Worm (Caenorhabditis elegans) whole organism, early embryonic: ENCODE measurements around the gene Y119D3B.12.

ENCODE experiments used
- B0310.2 ChIP-seq: sonication (generic microtip); optimal IDR thresholded peaks from 2 replicates; lab custom pipeline; 2016; ENCODE audit warnings: mild to moderate bottlenecking, missing genetic modification characterization, missing compliant biosample characterization
- F13C5.2 ChIP-seq: sonication (generic microtip); optimal IDR thresholded peaks from 2 replicates; lab custom pipeline; 2017; ENCODE audit warnings: mild to moderate bottlenecking, missing genetic modification characterization, inconsistent platforms, missing compliant biosample characterization
- aly-1 ChIP-seq: sonication (generic microtip); optimal IDR thresholded peaks from 2 replicates; lab custom pipeline; 2016; ENCODE audit warnings: missing genetic modification characterization, missing compliant biosample characterization
- ama-1 ChIP-seq: fragments of 150-350 bp; optimal IDR thresholded peaks from 2 replicates; lab custom pipeline; 2014
- ceh-13 ChIP-seq: fragments of 200-800 bp; sonication (Bioruptor generic); optimal IDR thresholded peaks from 2 replicates; lab custom pipeline; 2018; ENCODE audit warnings: mild to moderate bottlenecking, missing genetic modification characterization, missing compliant biosample characterization
- ceh-36 ChIP-seq: sonication (generic microtip); optimal IDR thresholded peaks from 2 replicates; lab custom pipeline; 2016; ENCODE audit warnings: missing genetic modification characterization, inconsistent platforms, missing compliant biosample characterization
- ets-7 ChIP-seq: sonication (generic microtip); optimal IDR thresholded peaks from 2 replicates; lab custom pipeline; 2016; ENCODE audit warnings: missing genotype, missing genetic modification characterization, missing compliant biosample characterization
- flt-1 ChIP-seq: fragments of 200-800 bp; sonication (Bioruptor generic); IDR thresholded peaks from 2 replicates; pipeline ENCODE4 v1.3.6; 2022; ENCODE audit warnings: missing genetic modification characterization, missing compliant biosample characterization
- hmbx-1 ChIP-seq: sonication (generic microtip); optimal IDR thresholded peaks from 2 replicates; lab custom pipeline; 2016; ENCODE audit warnings: mild to moderate bottlenecking, missing genetic modification characterization, missing compliant biosample characterization
- hmg-4 ChIP-seq: fragments of 200-800 bp; sonication (Bioruptor generic); optimal IDR thresholded peaks from 2 replicates; lab custom pipeline; 2018; ENCODE audit warnings: mild to moderate bottlenecking, missing genetic modification characterization, missing compliant biosample characterization
- hnd-1 ChIP-seq: sonication (generic microtip); optimal IDR thresholded peaks from 2 replicates; lab custom pipeline; 2016; ENCODE audit warnings: missing genetic modification characterization, missing compliant biosample characterization
- pes-1 ChIP-seq: fragments of 200-800 bp; sonication (Bioruptor generic); IDR thresholded peaks from 2 replicates; pipeline ENCODE4 v1.3.6; 2022; ENCODE audit warnings: missing genetic modification reagents, missing genetic modification characterization, missing compliant biosample characterization
- scrt-1 ChIP-seq: fragments of 200-800 bp; sonication (Bioruptor generic); IDR thresholded peaks from 2 replicates; pipeline ENCODE4 v1.3.6; 2022; ENCODE audit warnings: missing genetic modification characterization, missing compliant biosample characterization
- sea-1 ChIP-seq: fragments of 200-800 bp; sonication (Bioruptor generic); conservative IDR thresholded peaks from 2 replicates; pipeline ENCODE4 v1.3.6; 2022; ENCODE audit warnings: missing genetic modification characterization, missing compliant biosample characterization
- tbx-11 ChIP-seq: fragments of 200-800 bp; sonication (Bioruptor generic); IDR thresholded peaks from 2 replicates; pipeline ENCODE4 v1.3.6; 2022; ENCODE audit warnings: missing genetic modification characterization, missing compliant biosample characterization
- tbx-37 ChIP-seq: fragments of 200-800 bp; sonication (Bioruptor generic); conservative IDR thresholded peaks from 2 replicates; pipeline ENCODE4 v1.3.6; 2022; ENCODE audit warnings: missing genetic modification reagents, missing genetic modification characterization, missing compliant biosample characterization
- tra-4 ChIP-seq: sonication (generic microtip); optimal IDR thresholded peaks from 2 replicates; lab custom pipeline; 2017; ENCODE audit warnings: missing genetic modification characterization, missing compliant biosample characterization

Gene Y119D3B.12

DNA sequence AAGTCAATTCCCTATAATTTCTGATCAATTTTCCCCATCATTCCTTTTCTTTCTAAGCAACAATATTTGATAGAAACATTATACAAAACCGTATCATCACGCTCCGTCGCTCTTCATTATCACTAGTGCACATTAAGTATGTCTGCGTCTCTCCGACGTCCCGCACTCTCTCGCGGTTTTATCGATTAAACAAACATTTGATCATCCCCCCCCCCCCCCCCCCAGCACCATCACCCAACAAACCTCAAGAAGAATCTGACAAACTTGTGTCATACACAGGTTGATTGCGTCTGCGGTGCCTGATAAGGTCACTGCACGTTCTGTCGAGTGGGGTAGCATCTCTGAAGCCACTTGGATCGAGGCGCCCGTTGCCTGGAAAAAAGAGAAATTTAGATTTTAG, 17.7 kb downstream of the Y119D3B.12 start:
- no peak for TF ChIP-seq pes-1 (GFP tag; lab: Robert Waterston, UW)
- TF ChIP-seq ceh-36, result no peak
- TF ChIP-seq hmbx-1 (tag; lab: Kevin White, UChicago), result no peak
- TF ChIP-seq flt-1 (GFP tag; lab: Robert Waterston, UW), result no peak
- TF ChIP-seq B0310.2 (tag; lab: Kevin White, UChicago), result no peak
- no peak for TF ChIP-seq hmg-4 (GFP tag; lab: Kevin White, UChicago)
- no peak for TF ChIP-seq ceh-13 (GFP tag; lab: Kevin White, UChicago)
- no peak for TF ChIP-seq F13C5.2 (tag; lab: Kevin White, UChicago)
- no peak for TF ChIP-seq scrt-1 (GFP tag; lab: Robert Waterston, UW)
- no peak for TF ChIP-seq sea-1 (GFP tag; lab: Robert Waterston, UW)
- TF ChIP-seq tra-4 (tag; lab: Kevin White, UChicago), result no peak
- no peak for TF ChIP-seq ets-7 (tag; lab: Kevin White, UChicago)
- no peak for TF ChIP-seq tbx-11 (GFP tag; lab: Robert Waterston, UW)
- TF ChIP-seq hnd-1 (tag; lab: Kevin White, UChicago), result no peak

DNA sequence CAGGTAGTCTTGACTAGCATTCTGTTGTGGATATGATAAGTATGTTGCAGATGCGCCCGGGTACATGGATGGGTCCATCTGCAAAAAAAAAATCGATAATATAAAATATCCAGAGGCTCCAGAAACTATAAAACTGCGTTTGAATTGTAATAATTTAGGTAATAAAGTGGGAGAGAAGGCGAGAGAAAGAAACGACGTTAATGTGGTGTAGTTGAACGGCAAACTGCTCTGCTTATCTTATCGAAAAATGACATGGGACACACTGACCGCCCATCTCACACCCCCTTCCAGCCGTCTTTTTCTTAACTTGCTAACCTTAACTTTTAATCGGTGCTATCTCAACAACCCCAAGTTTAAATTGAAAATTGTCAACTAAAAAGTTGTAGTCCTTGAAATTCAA, 19.6 kb downstream of the Y119D3B.12 start:
- TF ChIP-seq scrt-1 (GFP tag; lab: Robert Waterston, UW), result no peak
- no peak for TF ChIP-seq ceh-13 (GFP tag; lab: Kevin White, UChicago)
- TF ChIP-seq B0310.2 (tag; lab: Kevin White, UChicago), result no peak
- TF ChIP-seq ceh-36, result no peak
- TF ChIP-seq tbx-11 (GFP tag; lab: Robert Waterston, UW), result no peak
- TF ChIP-seq tbx-37 (GFP tag; lab: Robert Waterston, UW), result no peak
- no peak for TF ChIP-seq F13C5.2 (tag; lab: Kevin White, UChicago)
- no peak for TF ChIP-seq hnd-1 (tag; lab: Kevin White, UChicago)
- TF ChIP-seq hmg-4 (GFP tag; lab: Kevin White, UChicago), result no peak
- TF ChIP-seq sea-1 (GFP tag; lab: Robert Waterston, UW), result no peak
- no peak for TF ChIP-seq hmbx-1 (tag; lab: Kevin White, UChicago)
- TF ChIP-seq pes-1 (GFP tag; lab: Robert Waterston, UW), result no peak
- no peak for TF ChIP-seq tra-4 (tag; lab: Kevin White, UChicago)
- no peak for TF ChIP-seq flt-1 (GFP tag; lab: Robert Waterston, UW)
- TF ChIP-seq aly-1 (tag; lab: Kevin White, UChicago), result no peak

DNA sequence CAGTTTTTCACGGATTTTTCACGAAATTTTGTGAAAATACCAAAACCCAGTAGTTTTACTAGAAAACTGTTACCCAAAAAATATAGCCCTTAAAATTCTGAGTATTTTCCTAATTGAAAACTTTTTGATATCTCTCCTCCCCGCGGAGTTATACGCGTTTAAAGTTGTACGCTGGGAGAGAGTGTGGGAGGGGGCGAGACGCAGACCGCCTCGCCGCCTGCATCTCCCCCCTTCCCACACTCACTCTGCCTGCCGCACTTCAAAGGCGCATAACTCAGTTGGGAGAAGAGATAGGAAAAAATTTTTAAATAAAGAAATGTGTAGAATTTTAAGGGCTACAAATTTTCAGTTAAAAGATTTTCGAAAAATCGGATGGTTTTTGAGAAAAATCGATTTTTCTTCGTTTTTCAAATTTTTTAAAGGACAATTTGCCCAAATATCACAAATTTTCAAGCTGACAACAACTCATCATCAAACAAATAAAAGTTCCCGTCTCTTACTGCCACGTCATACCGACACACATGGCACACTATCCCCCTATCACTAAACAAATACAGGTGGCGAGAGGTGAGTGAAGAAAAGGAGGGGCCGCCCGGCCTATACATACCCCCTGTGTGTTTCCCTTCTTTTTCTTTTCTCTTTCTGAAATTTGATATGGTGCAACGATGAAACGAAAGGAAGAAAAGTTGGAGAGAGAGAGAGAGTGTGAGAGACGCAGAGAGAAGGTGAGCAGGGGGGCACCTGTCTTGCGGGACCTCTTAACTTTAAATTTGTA, 21.2 kb downstream of the Y119D3B.12 start:
- no peak for TF ChIP-seq hmbx-1 (tag; lab: Kevin White, UChicago)
- no peak for TF ChIP-seq sea-1 (GFP tag; lab: Robert Waterston, UW)
- TF ChIP-seq hnd-1 (tag; lab: Kevin White, UChicago), result no peak
- TF ChIP-seq flt-1 (GFP tag; lab: Robert Waterston, UW), result no peak
- no peak for TF ChIP-seq ceh-36
- TF ChIP-seq tra-4 (tag; lab: Kevin White, UChicago), result no peak
- TF ChIP-seq F13C5.2 (tag; lab: Kevin White, UChicago), result no peak
- TF ChIP-seq pes-1 (GFP tag; lab: Robert Waterston, UW), result no peak
- no peak for TF ChIP-seq scrt-1 (GFP tag; lab: Robert Waterston, UW)
- TF ChIP-seq ama-1 (lab: Kevin White, UChicago), result no peak
- no peak for TF ChIP-seq B0310.2 (tag; lab: Kevin White, UChicago)
- TF ChIP-seq ets-7 (tag; lab: Kevin White, UChicago), result no peak
- TF ChIP-seq hmg-4 (GFP tag; lab: Kevin White, UChicago), result no peak
- TF ChIP-seq aly-1 (tag; lab: Kevin White, UChicago), result no peak
- TF ChIP-seq ceh-13 (GFP tag; lab: Kevin White, UChicago), result no peak
- no peak for TF ChIP-seq tbx-11 (GFP tag; lab: Robert Waterston, UW)
- no peak for TF ChIP-seq tbx-37 (GFP tag; lab: Robert Waterston, UW)

DNA sequence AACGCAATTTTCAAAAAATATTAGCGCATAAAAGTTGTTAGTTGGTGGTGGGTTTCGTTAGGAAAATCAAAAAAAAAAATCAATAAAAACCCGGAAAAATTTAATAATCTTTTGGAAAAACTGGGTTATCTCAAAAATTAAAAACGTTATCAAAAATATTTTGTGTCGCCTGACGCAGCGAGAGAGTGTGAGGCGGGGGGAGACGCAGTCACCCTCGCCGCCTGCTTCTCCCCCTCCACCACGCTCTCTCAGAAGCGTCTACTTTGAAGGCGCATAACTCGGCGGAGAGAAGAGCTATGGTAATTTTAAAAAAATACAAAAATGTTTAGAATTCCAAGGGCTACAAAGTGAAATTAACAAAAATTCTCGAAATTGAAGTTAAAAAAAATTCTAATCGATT, 22.8 kb downstream of the Y119D3B.12 start:
- no peak for TF ChIP-seq sea-1 (GFP tag; lab: Robert Waterston, UW)

DNA sequence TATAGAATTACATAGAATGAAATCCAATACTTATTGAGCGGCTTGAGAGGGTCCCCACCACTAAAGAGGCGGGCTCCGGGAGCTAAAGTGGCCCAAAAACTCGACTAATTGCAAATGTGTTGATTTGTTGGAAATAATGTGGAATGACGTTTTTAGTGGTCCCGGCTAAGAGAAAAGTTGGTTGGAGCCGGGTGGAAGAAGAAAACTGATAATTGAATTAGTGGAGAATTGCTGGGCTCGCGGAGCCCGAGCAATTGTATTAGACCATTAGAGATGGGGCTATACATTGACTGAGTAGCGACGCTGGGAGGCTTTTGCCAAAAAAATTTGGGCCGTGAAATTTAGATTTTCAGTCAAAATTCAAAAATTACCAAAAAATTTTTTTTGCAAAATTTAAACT, 23.2 kb downstream of the Y119D3B.12 start:
- no peak for TF ChIP-seq ets-7 (tag; lab: Kevin White, UChicago)
- no peak for TF ChIP-seq hmg-4 (GFP tag; lab: Kevin White, UChicago)
- no peak for TF ChIP-seq scrt-1 (GFP tag; lab: Robert Waterston, UW)
- TF ChIP-seq pes-1 (GFP tag; lab: Robert Waterston, UW), result no peak
- no peak for TF ChIP-seq hnd-1 (tag; lab: Kevin White, UChicago)
- no peak for TF ChIP-seq aly-1 (tag; lab: Kevin White, UChicago)
- no peak for TF ChIP-seq ama-1 (lab: Kevin White, UChicago)
- TF ChIP-seq ceh-13 (GFP tag; lab: Kevin White, UChicago), result no peak
- TF ChIP-seq tra-4 (tag; lab: Kevin White, UChicago), result no peak
- no peak for TF ChIP-seq flt-1 (GFP tag; lab: Robert Waterston, UW)
- TF ChIP-seq sea-1 (GFP tag; lab: Robert Waterston, UW), result no peak
- TF ChIP-seq B0310.2 (tag; lab: Kevin White, UChicago), result no peak
- no peak for TF ChIP-seq F13C5.2 (tag; lab: Kevin White, UChicago)
- no peak for TF ChIP-seq ceh-36
- no peak for TF ChIP-seq hmbx-1 (tag; lab: Kevin White, UChicago)
- TF ChIP-seq tbx-11 (GFP tag; lab: Robert Waterston, UW), result no peak

DNA sequence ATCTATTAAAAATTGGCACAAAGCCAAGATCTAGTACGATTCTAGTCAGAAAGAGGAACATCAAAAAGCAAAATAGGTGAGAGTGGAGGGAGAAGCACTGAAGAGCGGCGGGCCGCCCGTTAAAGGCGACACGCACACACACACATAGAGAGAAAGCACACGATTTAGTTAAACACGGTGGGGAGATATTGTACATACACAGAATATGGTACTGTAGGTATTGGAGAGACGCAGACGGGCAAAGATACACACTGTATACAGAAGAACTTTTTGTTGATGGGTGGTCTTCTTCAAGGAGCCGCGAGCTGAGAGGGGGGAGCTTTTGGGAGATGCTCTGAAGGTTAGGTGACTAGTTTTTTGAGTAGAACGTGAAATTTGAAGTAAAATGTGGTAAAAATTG, 23.9 kb downstream of the Y119D3B.12 start:
- no peak for TF ChIP-seq ceh-36
- no peak for TF ChIP-seq tbx-11 (GFP tag; lab: Robert Waterston, UW)
- TF ChIP-seq sea-1 (GFP tag; lab: Robert Waterston, UW), result no peak
- no peak for TF ChIP-seq hmbx-1 (tag; lab: Kevin White, UChicago)
- TF ChIP-seq flt-1 (GFP tag; lab: Robert Waterston, UW), result no peak
- no peak for TF ChIP-seq tra-4 (tag; lab: Kevin White, UChicago)
- no peak for TF ChIP-seq B0310.2 (tag; lab: Kevin White, UChicago)
- no peak for TF ChIP-seq hmg-4 (GFP tag; lab: Kevin White, UChicago)
- no peak for TF ChIP-seq ets-7 (tag; lab: Kevin White, UChicago)
- no peak for TF ChIP-seq hnd-1 (tag; lab: Kevin White, UChicago)
- TF ChIP-seq ama-1 (lab: Kevin White, UChicago), result no peak
- TF ChIP-seq F13C5.2 (tag; lab: Kevin White, UChicago), result no peak
- TF ChIP-seq scrt-1 (GFP tag; lab: Robert Waterston, UW), result no peak
- no peak for TF ChIP-seq ceh-13 (GFP tag; lab: Kevin White, UChicago)
- TF ChIP-seq tbx-37 (GFP tag; lab: Robert Waterston, UW), result no peak
- TF ChIP-seq pes-1 (GFP tag; lab: Robert Waterston, UW), result no peak
- no peak for TF ChIP-seq aly-1 (tag; lab: Kevin White, UChicago)
